Worm (Caenorhabditis elegans): ENCODE results near the gene arrd-19.

DNA sequence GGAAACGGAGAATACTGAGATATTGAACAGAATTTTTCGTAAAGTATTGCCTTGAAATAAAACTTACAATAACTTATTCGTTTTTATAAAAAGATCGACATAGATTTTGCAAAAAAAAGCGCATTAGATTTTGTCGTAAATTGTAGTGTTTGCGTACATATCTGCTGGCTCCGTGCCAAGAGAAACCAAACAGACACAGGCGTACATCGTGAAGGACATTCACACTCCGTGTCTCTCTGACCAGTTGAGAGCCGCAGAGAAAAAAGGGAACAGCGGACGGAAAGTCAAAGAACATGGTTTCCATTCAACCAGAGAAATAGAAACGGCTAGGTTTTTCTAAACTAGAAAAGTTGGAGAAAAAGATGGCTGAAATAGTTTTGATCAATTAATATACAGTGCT lies at the start of gene arrd-19:
- TF ChIP-seq mdl-1 (tag; optimal IDR thresholded peaks at IDR 0.05) (peak; percentile 58 to 65), nhr-12 (tag; optimal IDR thresholded peaks at IDR 0.05) (no peak), nhr-11 (tag; optimal IDR thresholded peaks at IDR 0.05) (no peak), sem-4 (tag; optimal IDR thresholded peaks at IDR 0.05) (peak; percentile 64), ztf-11 (tag; optimal IDR thresholded peaks at IDR 0.05) (no peak), unc-39 (tag; optimal IDR thresholded peaks at IDR 0.05) (no peak), aly-2 (tag; optimal IDR thresholded peaks at IDR 0.05) (no peak), ztf-4 (tag; optimal IDR thresholded peaks at IDR 0.05) (peak; percentile 40), lin-39 (tag; optimal IDR thresholded peaks at IDR 0.05) (no peak), unc-62 (GFP tag; optimal IDR thresholded peaks at IDR 0.05) (no peak), egl-27 (tag; optimal IDR thresholded peaks at IDR 0.05) (peak; percentile 78), lin-11 (tag; optimal IDR thresholded peaks at IDR 0.05) (peak; percentile 24), skn-1 (tag; optimal IDR thresholded peaks at IDR 0.05) (no peak)

Data from whole organism, L2 larva.